Worm (Caenorhabditis elegans) whole organism, early embryonic: ENCODE data around the gene cnc-1.

ENCODE experiments used
- aly-1 ChIP-seq: sonication (generic microtip); optimal IDR thresholded peaks from 2 replicates; lab custom pipeline; 2016; ENCODE audit warnings: missing genetic modification characterization, missing compliant biosample characterization
- ama-1 ChIP-seq: fragments of 150-350 bp; optimal IDR thresholded peaks from 2 replicates; lab custom pipeline; 2014
- ets-7 ChIP-seq: sonication (generic microtip); optimal IDR thresholded peaks from 2 replicates; lab custom pipeline; 2016; ENCODE audit warnings: missing genotype, missing genetic modification characterization, missing compliant biosample characterization
- hmbx-1 ChIP-seq: sonication (generic microtip); optimal IDR thresholded peaks from 2 replicates; lab custom pipeline; 2016; ENCODE audit warnings: mild to moderate bottlenecking, missing genetic modification characterization, missing compliant biosample characterization
- tra-4 ChIP-seq: sonication (generic microtip); optimal IDR thresholded peaks from 2 replicates; lab custom pipeline; 2017; ENCODE audit warnings: missing genetic modification characterization, missing compliant biosample characterization

ce11 chrV:1447724-1448123, 3.6 kb upstream of the cnc-1 start, which contains the start of gene cnc-3:
- TF ChIP-seq aly-1 (tag; lab: Kevin White, UChicago) (no peak), tra-4 (tag; lab: Kevin White, UChicago) (no peak), ama-1 (lab: Kevin White, UChicago) (no peak), ets-7 (tag; lab: Kevin White, UChicago) (no peak), hmbx-1 (no peak)
